Fruit fly (Drosophila melanogaster): ENCODE measurements around the gene Tspo.
A peak's percentile ranks its signal among the peaks of the same experiment; 100 is the strongest.

The Tspo gene

dm6 chr2L:530245-530644 is 29.2 kb upstream of the Tspo start (continued):
- peak; percentile 19 for TF ChIP-seq Lpt (GFP tag; optimal IDR thresholded peaks at IDR 0.05)
- no peak for TF ChIP-seq Gug (GFP tag; IDR thresholded peaks at IDR 0.05)
- TF ChIP-seq CG10669 (GFP tag; optimal IDR thresholded peaks at IDR 0.05) = peak; percentile 51
- peak; percentile 66 for TF ChIP-seq CG16779 (tag; optimal IDR thresholded peaks at IDR 0.05)
- peak; percentile 92 for TF ChIP-seq Smox (GFP tag; optimal IDR thresholded peaks at IDR 0.05)
- peak; percentile 91 for TF ChIP-seq CG6792 (GFP tag; optimal IDR thresholded peaks at IDR 0.05)
- TF ChIP-seq CG3919 (GFP tag; optimal IDR thresholded peaks at IDR 0.05) = peak; percentile 87
- TF ChIP-seq CG11762 (GFP tag; optimal IDR thresholded peaks at IDR 0.05; ENCODE audit: insufficient read depth) = peak; percentile 29
- TF ChIP-seq Blimp-1 (GFP tag; optimal IDR thresholded peaks at IDR 0.05) = peak; percentile 71
- peak; percentile 41 for TF ChIP-seq fd85E (GFP tag; optimal IDR thresholded peaks at IDR 0.05)
- TF ChIP-seq eg (GFP tag; IDR thresholded peaks at IDR 0.05) = no peak
- peak; percentile 93 for TF ChIP-seq topi (GFP tag; optimal IDR thresholded peaks at IDR 0.05)
- peak; percentile 15 to 25 for TF ChIP-seq salr (GFP tag; optimal IDR thresholded peaks at IDR 0.05)
- TF ChIP-seq Hr38 (GFP tag; optimal IDR thresholded peaks at IDR 0.05) = no peak
- TF ChIP-seq fd59A (GFP tag; optimal IDR thresholded peaks at IDR 0.05) = peak; percentile 74
- TF ChIP-seq vri (GFP tag; optimal IDR thresholded peaks at IDR 0.05) = peak; percentile 96
- TF ChIP-seq CG6276 (GFP tag; optimal IDR thresholded peaks at IDR 0.05) = no peak
- peak; percentile 68 for TF ChIP-seq CG8632 (GFP tag; optimal IDR thresholded peaks at IDR 0.05)
- TF ChIP-seq CG1621 (tag; optimal IDR thresholded peaks at IDR 0.05) = peak; percentile 67
- peak; percentile 89 for TF ChIP-seq pdm3 (GFP tag; optimal IDR thresholded peaks at IDR 0.05)
- TF ChIP-seq Hr4 (GFP tag; optimal IDR thresholded peaks at IDR 0.05) = no peak
- peak; percentile 96 for TF ChIP-seq Eip93F (GFP tag; optimal IDR thresholded peaks at IDR 0.05)
- TF ChIP-seq CG3032 (tag; optimal IDR thresholded peaks at IDR 0.05) = peak; percentile 25
- no peak for TF ChIP-seq Ets21C (GFP tag; optimal IDR thresholded peaks at IDR 0.05)
- peak; percentile 41 for TF ChIP-seq spab (GFP tag; optimal IDR thresholded peaks at IDR 0.05)
- TF ChIP-seq Met (GFP tag; optimal IDR thresholded peaks at IDR 0.05) = peak; percentile 96
- peak; percentile 86 for TF ChIP-seq CG6163 (GFP tag; IDR thresholded peaks at IDR 0.05)
- TF ChIP-seq CG7368 (GFP tag; optimal IDR thresholded peaks at IDR 0.05) = peak; percentile 75
- peak; percentile 95 for TF ChIP-seq Hr39 (GFP tag; optimal IDR thresholded peaks at IDR 0.05)
- peak; percentile 80 for TF ChIP-seq CG10631 (GFP tag; optimal IDR thresholded peaks at IDR 0.05)
- no peak for TF ChIP-seq CG4318 (GFP tag; optimal IDR thresholded peaks at IDR 0.05)
- peak; percentile 97 for TF ChIP-seq esn (GFP tag; optimal IDR thresholded peaks at IDR 0.05)
- TF ChIP-seq ss (GFP tag; optimal IDR thresholded peaks at IDR 0.05) = peak; percentile 60 to 73
- TF ChIP-seq lz (GFP tag; optimal IDR thresholded peaks at IDR 0.05) = peak; percentile 93
- peak; percentile 91 for TF ChIP-seq Sox14 (GFP tag; optimal IDR thresholded peaks at IDR 0.05)
- TF ChIP-seq CG11294 (GFP tag; IDR thresholded peaks at IDR 0.05) = no peak
- peak; percentile 90 for TF ChIP-seq Eip75B (GFP tag; optimal IDR thresholded peaks at IDR 0.05)
- peak; percentile 94 for TF ChIP-seq cyc (GFP tag; optimal IDR thresholded peaks at IDR 0.05)

dm6 chr2L:533734-534133 is 25.7 kb upstream of the Tspo start:
- TF ChIP-seq lz (GFP tag; optimal IDR thresholded peaks at IDR 0.05) (no peak), CG10669 (GFP tag; optimal IDR thresholded peaks at IDR 0.05) (peak; percentile 13), dsx (GFP tag; optimal IDR thresholded peaks at IDR 0.05; ENCODE audit: poor library complexity, severe bottlenecking) (peak; percentile 15), CG6854 (GFP tag; optimal IDR thresholded peaks at IDR 0.05) (peak; percentile 24), svp (GFP tag) (peak; percentile 69)
